Worm (Caenorhabditis elegans) whole organism, midembryonic: Measurements from ENCODE around the gene pqn-27.

Experiments used
- T22C8.4 ChIP-seq: fragments of 200-800 bp; sonication (Bioruptor generic); IDR thresholded peaks from 2 replicates; pipeline ENCODE4 v1.3.6; 2022; ENCODE audit warnings: missing genetic modification characterization, missing compliant biosample characterization
- cog-1 ChIP-seq: sonication (generic microtip); optimal IDR thresholded peaks from 2 replicates; lab custom pipeline; 2016; ENCODE audit warnings: missing genetic modification characterization, missing compliant biosample characterization
- flt-1 ChIP-seq: fragments of 200-800 bp; sonication (Bioruptor generic); IDR thresholded peaks from 2 replicates; pipeline ENCODE4 v1.3.6; 2022; ENCODE audit warnings: missing genetic modification characterization, missing compliant biosample characterization
- ztf-29 ChIP-seq: fragments of 200-800 bp; sonication (Bioruptor generic); IDR thresholded peaks from 2 replicates; pipeline ENCODE4 v1.3.6; 2022; ENCODE audit warnings: missing genetic modification reagents, missing genetic modification characterization, missing compliant biosample characterization

- no peak for TF ChIP-seq flt-1
- no peak for TF ChIP-seq cog-1
- TF ChIP-seq ztf-29 (GFP tag; lab: Robert Waterston, UW): no peak
- TF ChIP-seq T22C8.4: peak; percentile 75
Observed at ce11 chrII:13447166-13447643, 13.2 kb downstream of the pqn-27 start, which contains the start of gene tbc-14.
